Fruit fly (Drosophila melanogaster) Kc167 (cell line): ENCODE data around the gene beat-VI.

Experiments used
- Myc ChIP-seq: fragments of >200 bp; optimal IDR thresholded peaks from 2 replicates; lab custom pipeline; 2017; ENCODE audit warnings: missing external identifiers
- insv ChIP-seq: fragments of >200 bp; optimal IDR thresholded peaks from 3 replicates; lab custom pipeline; 2018; ENCODE audit warnings: missing external identifiers

DNA sequence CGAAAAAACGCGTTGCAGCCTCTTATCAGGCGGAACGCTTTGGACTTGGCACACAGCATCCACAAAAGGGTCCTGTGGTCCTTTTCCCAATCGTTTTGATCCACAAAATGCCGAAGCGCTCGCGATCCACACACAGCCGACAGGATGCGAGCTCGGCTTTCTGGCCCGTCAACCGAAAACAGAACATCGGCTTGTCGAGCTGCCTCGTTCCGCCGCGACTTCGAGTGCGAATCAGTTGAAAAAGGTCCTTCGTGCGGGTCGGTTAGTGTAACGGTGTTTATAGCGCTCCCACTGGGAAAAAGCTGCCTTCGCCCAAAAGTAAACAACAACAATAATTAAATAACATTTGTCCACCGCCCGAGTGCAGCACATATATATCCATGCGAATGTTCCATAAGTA lies at the start of gene beat-VI:
- no peak for TF ChIP-seq Myc (lab: Kevin White, UChicago)
- no peak for TF ChIP-seq insv (lab: Kevin White, UChicago)
